Fruit fly (Drosophila melanogaster) whole organism, embryonic: Measurements from ENCODE around the gene CG32354.

ENCODE experiments used
- B-H2 ChIP-seq: fragments of 200-800 bp; sonication (Bioruptor generic); optimal IDR thresholded peaks from 2 replicates; lab custom pipeline; 2018; ENCODE audit warnings: missing biosample characterization, mild to moderate bottlenecking, missing genetic modification characterization
- C15 ChIP-seq: fragments of 200-800 bp; sonication (Bioruptor generic); IDR thresholded peaks from 3 replicates; pipeline ENCODE4 v1.3.6; 2022; ENCODE audit warnings: missing biosample characterization, missing genetic modification characterization
- CG10209 ChIP-seq: fragments of 200-800 bp; sonication (Bioruptor generic); optimal IDR thresholded peaks from 3 replicates; lab custom pipeline; 2017; ENCODE audit warnings: missing biosample characterization, mild to moderate bottlenecking, missing genetic modification characterization, missing genetic modification reagents
- CG10267 ChIP-seq: fragments of 200-800 bp; sonication (Bioruptor generic); optimal IDR thresholded peaks from 2 replicates; lab custom pipeline; 2018; ENCODE audit warnings: missing biosample characterization, mild to moderate bottlenecking, missing genetic modification characterization, moderate library complexity
- CG12104 ChIP-seq: fragments of 200-800 bp; sonication (Bioruptor generic); optimal IDR thresholded peaks from 3 replicates; lab custom pipeline; 2016; ENCODE audit warnings: missing biosample characterization, missing genetic modification characterization
- CG13775 ChIP-seq: fragments of 200-800 bp; sonication (Bioruptor generic); optimal IDR thresholded peaks from 3 replicates; lab custom pipeline; 2017; ENCODE audit warnings: missing biosample characterization, mild to moderate bottlenecking, missing genetic modification characterization
- CG17361 ChIP-seq: fragments of 200-800 bp; sonication (Bioruptor generic); IDR thresholded peaks from 3 replicates; pipeline ENCODE4 v1.3.6; 2022; ENCODE audit warnings: missing biosample characterization, missing genetic modification characterization
- CG2116 ChIP-seq: fragments of 200-800 bp; sonication (Bioruptor generic); optimal IDR thresholded peaks from 3 replicates; lab custom pipeline; 2018; ENCODE audit warnings: missing biosample characterization, mild to moderate bottlenecking, missing genetic modification characterization
- CG3065 ChIP-seq: fragments of 200-800 bp; sonication (Bioruptor generic); optimal IDR thresholded peaks from 2 replicates; lab custom pipeline; 2016; ENCODE audit warnings: missing biosample characterization, missing genetic modification characterization
- CG31388 ChIP-seq: fragments of 200-800 bp; sonication (Bioruptor generic); optimal IDR thresholded peaks from 2 replicates; lab custom pipeline; 2016; ENCODE audit warnings: missing biosample characterization, missing genetic modification characterization
- CG34224 ChIP-seq: fragments of 200-800 bp; sonication (Bioruptor generic); IDR thresholded peaks from 3 replicates; pipeline ENCODE4 v1.3.6; 2022; ENCODE audit warnings: missing biosample characterization, missing genetic modification characterization; ENCODE audit not compliant: partially characterized antibody
- CG3847 ChIP-seq: fragments of 200-800 bp; sonication (Bioruptor generic); IDR thresholded peaks from 2 replicates; pipeline ENCODE4 v1.3.6; 2022; ENCODE audit warnings: missing biosample characterization, missing genetic modification characterization
- CG4404 ChIP-seq: fragments of 200-800 bp; sonication (Bioruptor generic); IDR thresholded peaks from 2 replicates; pipeline ENCODE4 v1.3.6; 2022; ENCODE audit warnings: missing biosample characterization, missing genetic modification characterization
- CG4424 ChIP-seq: fragments of 200-800 bp; sonication (Bioruptor generic); optimal IDR thresholded peaks from 3 replicates; lab custom pipeline; 2016; ENCODE audit warnings: missing biosample characterization, missing genetic modification characterization
- CG4707 ChIP-seq: fragments of 200-800 bp; sonication (Bioruptor generic); optimal IDR thresholded peaks from 2 replicates; lab custom pipeline; 2018; ENCODE audit warnings: missing biosample characterization, mild to moderate bottlenecking, missing genetic modification characterization, moderate library complexity
- CG5953 ChIP-seq: fragments of 200-800 bp; sonication (Bioruptor generic); IDR thresholded peaks from 2 replicates; pipeline ENCODE4 v1.3.6; 2022; ENCODE audit warnings: missing biosample characterization, missing genetic modification characterization
- CG7987 ChIP-seq: fragments of 200-800 bp; sonication (Bioruptor generic); optimal IDR thresholded peaks from 2 replicates; lab custom pipeline; 2018; ENCODE audit warnings: missing biosample characterization, mild to moderate bottlenecking, missing genetic modification characterization, moderate library complexity
- CG8765 ChIP-seq: fragments of 200-800 bp; sonication (Bioruptor generic); IDR thresholded peaks from 2 replicates; pipeline ENCODE4 v1.3.6; 2022; ENCODE audit warnings: missing biosample characterization, missing genetic modification characterization
- CG8924 ChIP-seq: fragments of 200-800 bp; optimal IDR thresholded peaks from 3 replicates; lab custom pipeline; 2019; ENCODE audit warnings: missing biosample characterization, mild to moderate bottlenecking, missing genetic modification characterization, moderate library complexity
- CkIIα-i1 ChIP-seq: fragments of 200-800 bp; sonication (Bioruptor generic); IDR thresholded peaks from 2 replicates; pipeline ENCODE4 v1.3.6; 2022; ENCODE audit warnings: missing biosample characterization, missing genetic modification characterization
- CrebB ChIP-seq: fragments of 200-800 bp; sonication (Bioruptor generic); optimal IDR thresholded peaks from 3 replicates; lab custom pipeline; 2018; ENCODE audit warnings: missing biosample characterization, mild to moderate bottlenecking, missing genetic modification characterization
- Drgx ChIP-seq: fragments of 200-800 bp; sonication (Bioruptor generic); IDR thresholded peaks from 2 replicates; pipeline ENCODE4 v1.3.6; 2022; ENCODE audit warnings: missing biosample characterization, missing genetic modification characterization
- Fer2 ChIP-seq: fragments of 200-800 bp; sonication (Bioruptor generic); optimal IDR thresholded peaks from 2 replicates; lab custom pipeline; 2018; ENCODE audit warnings: missing biosample characterization, mild to moderate bottlenecking, missing genetic modification characterization, moderate library complexity
- HmgZ ChIP-seq: fragments of 200-800 bp; sonication (Bioruptor generic); optimal IDR thresholded peaks from 2 replicates; lab custom pipeline; 2018; ENCODE audit warnings: missing biosample characterization, mild to moderate bottlenecking, missing genetic modification characterization
- Hr78 ChIP-seq, 2 experiments: fragments of 200-800 bp in 1 of 2; fragments of >200 bp in 1 of 2; sonication (Bioruptor generic) in 1 of 2; optimal IDR thresholded peaks; 2 replicates each; lab custom pipeline; 2017 to 2019; ENCODE audit warnings: missing biosample characterization in 2 of 2, missing genetic modification characterization in 2 of 2, mild to moderate bottlenecking in 1 of 2, moderate library complexity in 1 of 2
- Kr ChIP-seq: fragments of 200-800 bp; sonication (Bioruptor generic); optimal IDR thresholded peaks from 2 replicates; lab custom pipeline; 2017; ENCODE audit warnings: missing biosample characterization, mild to moderate bottlenecking, missing genetic modification characterization
- Lim3 ChIP-seq: fragments of 200-800 bp; sonication (Bioruptor generic); IDR thresholded peaks from 2 replicates; pipeline ENCODE4 v1.3.6; 2022; ENCODE audit warnings: missing biosample characterization, missing genetic modification characterization
- MESR4 ChIP-seq: fragments of 200-800 bp; sonication (Bioruptor generic); optimal IDR thresholded peaks from 2 replicates; lab custom pipeline; 2018; ENCODE audit warnings: missing biosample characterization, mild to moderate bottlenecking, missing genetic modification characterization, moderate library complexity
- Med ChIP-seq: fragments of 200-800 bp; sonication (Bioruptor generic); peaks from one replicate; lab custom pipeline; 2016; ENCODE audit warnings: missing biosample characterization, missing genetic modification characterization, mild to moderate bottlenecking, inconsistent platforms, moderate library complexity
- Mrtf ChIP-seq: fragments of 200-800 bp; sonication (Bioruptor generic); IDR thresholded peaks from 3 replicates; pipeline ENCODE4 v1.3.6; 2022; ENCODE audit warnings: missing biosample characterization, missing genetic modification characterization
- Neu2 ChIP-seq: fragments of 200-800 bp; sonication (Bioruptor generic); optimal IDR thresholded peaks from 3 replicates; lab custom pipeline; 2016; ENCODE audit warnings: missing biosample characterization, missing genetic modification characterization, borderline replicate concordance
- NfI ChIP-seq: fragments of 200-800 bp; sonication (Bioruptor generic); optimal IDR thresholded peaks from 3 replicates; lab custom pipeline; 2018; ENCODE audit warnings: missing biosample characterization, mild to moderate bottlenecking, missing genetic modification characterization, moderate library complexity
- Ptx1 ChIP-seq: fragments of 200-800 bp; sonication (Bioruptor generic); IDR thresholded peaks from 2 replicates; pipeline ENCODE4 v1.3.6; 2022; ENCODE audit warnings: missing biosample characterization, missing genetic modification characterization
- cad ChIP-seq: fragments of >200 bp; optimal IDR thresholded peaks from 2 replicates; lab custom pipeline; 2017; ENCODE audit warnings: missing biosample characterization, missing genetic modification characterization
- croc ChIP-seq: fragments of 200-800 bp; sonication (Bioruptor generic); conservative IDR thresholded peaks from 3 replicates; pipeline ENCODE4 v1.3.6; 2022; ENCODE audit warnings: missing biosample characterization, missing genetic modification characterization
- fd64A ChIP-seq: fragments of 200-800 bp; sonication (Bioruptor generic); optimal IDR thresholded peaks from 3 replicates; lab custom pipeline; 2018; ENCODE audit warnings: missing biosample characterization, mild to moderate bottlenecking, missing genetic modification characterization
- gcm ChIP-seq: fragments of 200-800 bp; sonication (Bioruptor generic); optimal IDR thresholded peaks from 2 replicates; lab custom pipeline; 2019; ENCODE audit warnings: missing biosample characterization, mild to moderate bottlenecking, missing genetic modification characterization, moderate library complexity
- gt ChIP-seq: fragments of 200-800 bp; sonication (Bioruptor generic); IDR thresholded peaks from 2 replicates; pipeline ENCODE4 v1.3.6; 2022; ENCODE audit warnings: missing biosample characterization, missing genetic modification characterization
- hbn ChIP-seq: fragments of 200-800 bp; sonication (Bioruptor generic); IDR thresholded peaks from 2 replicates; pipeline ENCODE4 v1.3.6; 2022; ENCODE audit warnings: missing biosample characterization, missing genetic modification characterization; ENCODE audit not compliant: partially characterized antibody
- kah ChIP-seq: fragments of 200-800 bp; sonication (Bioruptor generic); optimal IDR thresholded peaks from 2 replicates; lab custom pipeline; 2018; ENCODE audit warnings: missing biosample characterization, mild to moderate bottlenecking, missing genetic modification characterization
- lbe ChIP-seq: fragments of 200-800 bp; sonication (Bioruptor generic); optimal IDR thresholded peaks from 2 replicates; lab custom pipeline; 2016; ENCODE audit warnings: missing biosample characterization, mild to moderate bottlenecking, missing genetic modification characterization
- mirr ChIP-seq: fragments of 200-800 bp; sonication (Bioruptor generic); optimal IDR thresholded peaks from 3 replicates; lab custom pipeline; 2018; ENCODE audit warnings: missing biosample characterization, mild to moderate bottlenecking, missing genetic modification characterization
- phol ChIP-seq: fragments of 200-800 bp; sonication (Bioruptor generic); optimal IDR thresholded peaks from 3 replicates; lab custom pipeline; 2018; ENCODE audit warnings: missing biosample characterization, mild to moderate bottlenecking, missing genetic modification characterization, moderate library complexity
- pita ChIP-seq: fragments of 200-800 bp; sonication (Bioruptor generic); optimal IDR thresholded peaks from 2 replicates; lab custom pipeline; 2017; ENCODE audit warnings: missing biosample characterization, mild to moderate bottlenecking, missing genetic modification characterization
- pzg ChIP-seq: fragments of 200-800 bp; sonication (Bioruptor generic); optimal IDR thresholded peaks from 3 replicates; lab custom pipeline; 2018; ENCODE audit warnings: missing biosample characterization, mild to moderate bottlenecking, missing genetic modification characterization, moderate library complexity
- run ChIP-seq: fragments of 200-800 bp; sonication (Bioruptor generic); optimal IDR thresholded peaks from 3 replicates; lab custom pipeline; 2018; ENCODE audit warnings: missing biosample characterization, mild to moderate bottlenecking, missing genetic modification characterization
- slp2 ChIP-seq: fragments of 200-800 bp; sonication (Bioruptor generic); optimal IDR thresholded peaks from 2 replicates; lab custom pipeline; 2016; ENCODE audit warnings: missing biosample characterization, missing genetic modification characterization
- so ChIP-seq: fragments of 200-800 bp; sonication (Bioruptor generic); IDR thresholded peaks from 3 replicates; pipeline ENCODE4 v1.3.6; 2022; ENCODE audit warnings: missing biosample characterization, missing genetic modification characterization
- sob ChIP-seq: fragments of 200-800 bp; sonication (Bioruptor generic); IDR thresholded peaks from 2 replicates; pipeline ENCODE4 v1.3.6; 2022; ENCODE audit warnings: missing biosample characterization, missing genetic modification characterization
- zen2 ChIP-seq: fragments of 200-800 bp; sonication (Bioruptor generic); IDR thresholded peaks from 3 replicates; pipeline ENCODE4 v1.3.6; 2022; ENCODE audit warnings: missing biosample characterization, missing genetic modification characterization; ENCODE audit not compliant: partially characterized antibody

The CG32354 gene

dm6 chr3L:8398763-8399445 is 23.1 kb downstream of the CG32354 start (continued):
- 0 out of 2 replicates have a peak, but pooled peaks have one; percentile 21 for TF ChIP-seq CG3847 (GFP tag; lab: Robert Waterston, UW)
- TF ChIP-seq so = no peak
- TF ChIP-seq croc (GFP tag; lab: Robert Waterston, UW) = no peak
- no peak for TF ChIP-seq B-H2
- TF ChIP-seq lbe (GFP tag; lab: Kevin White, UChicago) = peak; percentile 68
- no peak for TF ChIP-seq mirr (GFP tag; lab: Kevin White, UChicago)
- no peak for TF ChIP-seq kah
- peak; percentile 52; the same call in 1 of the 2 replicates for TF ChIP-seq Ptx1 (GFP tag; lab: Robert Waterston, UW)
- no peak for TF ChIP-seq CG31388
- TF ChIP-seq Fer2 = no peak
- no peak for TF ChIP-seq pita (GFP tag; lab: Kevin White, UChicago)
- no peak for TF ChIP-seq slp2 (GFP tag; lab: Kevin White, UChicago)
- TF ChIP-seq CG7987 (GFP tag; lab: Kevin White, UChicago) = no peak
- TF ChIP-seq CG34224 = no peak
- no peak for TF ChIP-seq CG17361
- TF ChIP-seq CG10267 (tag; lab: Kevin White, UChicago) = no peak
- TF ChIP-seq CrebB = no peak
- TF ChIP-seq CG13775 (GFP tag; lab: Kevin White, UChicago) = no peak
- TF ChIP-seq zen2 (GFP tag; lab: Robert Waterston, UW) = no peak
- no peak for TF ChIP-seq Kr (GFP tag; lab: Kevin White, UChicago)
- peak; percentile 23 for TF ChIP-seq CG8924
- peak; percentile 19 for TF ChIP-seq CG4424 (GFP tag; lab: Kevin White, UChicago)
- TF ChIP-seq Med (GFP tag; lab: Kevin White, UChicago) = peak; percentile 86
- no peak for TF ChIP-seq CG12104 (GFP tag; lab: Kevin White, UChicago)
- no peak for TF ChIP-seq cad
- no peak for TF ChIP-seq Neu2
- 0 out of 2 replicates have a peak, but pooled peaks have one; percentile 23 for TF ChIP-seq sob (GFP tag; lab: Robert Waterston, UW)
- TF ChIP-seq MESR4 (GFP tag; lab: Kevin White, UChicago) = no peak
- no peak for TF ChIP-seq CG8765 (GFP tag; lab: Robert Waterston, UW)
- no peak for TF ChIP-seq gcm (GFP tag; lab: Kevin White, UChicago)
- TF ChIP-seq hbn (GFP tag; lab: Robert Waterston, UW) = no peak
- TF ChIP-seq Mrtf (GFP tag; lab: Robert Waterston, UW) = no peak
- TF ChIP-seq CG4404 (GFP tag; lab: Robert Waterston, UW) = no peak
- no peak for TF ChIP-seq CG5953 (GFP tag; lab: Robert Waterston, UW)
- no peak for TF ChIP-seq pzg (GFP tag; lab: Kevin White, UChicago)
- no peak for TF ChIP-seq gt (GFP tag; lab: Robert Waterston, UW)
- TF ChIP-seq NfI = no peak
- no peak for TF ChIP-seq CG3065 (GFP tag; lab: Kevin White, UChicago)
- no peak for TF ChIP-seq CG10209 (GFP tag; lab: Kevin White, UChicago)
- TF ChIP-seq Drgx = peak; percentile 73
- TF ChIP-seq Lim3 = no peak
- TF ChIP-seq run (tag; lab: Kevin White, UChicago) = no peak
- no peak for TF ChIP-seq HmgZ (tag; lab: Kevin White, UChicago)
- TF ChIP-seq CG4707 = no peak
- TF ChIP-seq Hr78 (GFP tag; optimal IDR thresholded peaks at IDR 0.05; lab: Kevin White, UChicago) = no peak
- no peak for TF ChIP-seq C15
- no peak for TF ChIP-seq CkIIα-i1 (GFP tag; lab: Robert Waterston, UW)
- TF ChIP-seq fd64A (GFP tag; lab: Kevin White, UChicago) = no peak
- TF ChIP-seq CG2116 (GFP tag; lab: Kevin White, UChicago) = no peak
- TF ChIP-seq phol (tag; lab: Kevin White, UChicago) = peak; percentile 38
